Fruit fly (Drosophila melanogaster): ENCODE results near the gene CG13362.

The CG13362 gene

dm6 chrX:769639-770124 is 18.6 kb upstream of the CG13362 start, which contains the start of gene fz3 (continued):
- TF ChIP-seq oc (tag; optimal IDR thresholded peaks at IDR 0.05) (peak; percentile 6), CG14710 (tag; optimal IDR thresholded peaks at IDR 0.05) (peak; percentile 40), CG7987 (GFP tag; optimal IDR thresholded peaks at IDR 0.05) (peak; percentile 36), CG12219 (GFP tag; optimal IDR thresholded peaks at IDR 0.05) (no peak), Doc2 (GFP tag; IDR thresholded peaks at IDR 0.05) (no peak), CG17385 (GFP tag; optimal IDR thresholded peaks at IDR 0.05) (no peak), knrl (GFP tag; IDR thresholded peaks at IDR 0.05; ENCODE audit: partially characterized antibody) (peak; percentile 81), Xrp1 (GFP tag; IDR thresholded peaks at IDR 0.05) (no peak; the same call in 1 of the 2 replicates), CG18011 (GFP tag; optimal IDR thresholded peaks at IDR 0.05) (no peak), Blimp-1 (GFP tag; optimal IDR thresholded peaks at IDR 0.05) (peak; percentile 2), sc (optimal IDR thresholded peaks at IDR 0.05) (no peak), sc (GFP tag; optimal IDR thresholded peaks at IDR 0.05) (no peak), CG34422 (GFP tag; IDR thresholded peaks at IDR 0.05) (0 out of 3 replicates have a peak, but pooled peaks have one; percentile 34), CG7357 (GFP tag; IDR thresholded peaks at IDR 0.05) (no peak), CG12769 (tag; optimal IDR thresholded peaks at IDR 0.05) (peak; percentile 49), CG10274 (GFP tag; optimal IDR thresholded peaks at IDR 0.05) (no peak), CG7928 (GFP tag; optimal IDR thresholded peaks at IDR 0.05) (no peak), CG5953 (GFP tag; IDR thresholded peaks at IDR 0.05) (no peak), tio (GFP tag; optimal IDR thresholded peaks at IDR 0.05) (no peak), ato (GFP tag; IDR thresholded peaks at IDR 0.05; ENCODE audit: partially characterized antibody) (peak; percentile 80), Camta (GFP tag; optimal IDR thresholded peaks at IDR 0.05) (no peak), gsb (GFP tag; IDR thresholded peaks at IDR 0.05) (no peak), ap (GFP tag; IDR thresholded peaks at IDR 0.05) (no peak), CG16779 (GFP tag; IDR thresholded peaks at IDR 0.05) (no peak), CG7786 (GFP tag; optimal IDR thresholded peaks at IDR 0.05) (no peak), CG3163 (GFP tag; optimal IDR thresholded peaks at IDR 0.05) (no peak), Hr78 (GFP tag; optimal IDR thresholded peaks at IDR 0.05) (no peak), BtbVII (GFP tag; optimal IDR thresholded peaks at IDR 0.05) (no peak), CG13424 (tag; optimal IDR thresholded peaks at IDR 0.05) (peak; percentile 22), chm (GFP tag; IDR thresholded peaks at IDR 0.05) (peak; percentile 68; the same call in 1 of the 2 replicates), chif (GFP tag; optimal IDR thresholded peaks at IDR 0.05) (no peak), CG8924 (tag; optimal IDR thresholded peaks at IDR 0.05) (no peak), gsb-n (tag; optimal IDR thresholded peaks at IDR 0.05) (no peak), Mrtf (GFP tag; IDR thresholded peaks at IDR 0.05) (no peak), CG43689 (GFP tag; IDR thresholded peaks at IDR 0.05) (no peak), CG11247 (GFP tag; IDR thresholded peaks at IDR 0.05) (0 out of 2 replicates have a peak, but pooled peaks have one; percentile 16), bcd (GFP tag; optimal IDR thresholded peaks at IDR 0.05) (no peak), Doc3 (GFP tag; IDR thresholded peaks at IDR 0.05; ENCODE audit: partially characterized antibody) (peak; percentile 85), MESR4 (GFP tag; optimal IDR thresholded peaks at IDR 0.05) (peak; percentile 9), gem (tag; optimal IDR thresholded peaks at IDR 0.05) (peak; percentile 5), sens (GFP tag) (peak; percentile 91), CG1603 (tag; optimal IDR thresholded peaks at IDR 0.05) (peak; percentile 66), fu2 (GFP tag; optimal IDR thresholded peaks at IDR 0.05) (no peak), CG12299 (tag; optimal IDR thresholded peaks at IDR 0.05) (no peak), CG7372 (GFP tag; IDR thresholded peaks at IDR 0.05) (no peak), CG9932 (GFP tag; IDR thresholded peaks at IDR 0.05) (no peak), CG2199 (GFP tag; IDR thresholded peaks at IDR 0.05) (peak; percentile 66; the same call in 2 of the 3 replicates), CG17829 (tag; optimal IDR thresholded peaks at IDR 0.05) (peak; percentile 44), toy (GFP tag; IDR thresholded peaks at IDR 0.05) (no peak), CG3995 (GFP tag; optimal IDR thresholded peaks at IDR 0.05) (no peak), CG2889 (GFP tag; IDR thresholded peaks at IDR 0.05) (no peak)
